Worm (Caenorhabditis elegans): Measurements from ENCODE around the gene ZK6.8.

ce11 chrV:351787-352186 lies 29.9 kb upstream of the ZK6.8 start:
- no peak for TF ChIP-seq nhr-25 (tag; optimal IDR thresholded peaks at IDR 0.05)
- TF ChIP-seq skn-1 (tag; optimal IDR thresholded peaks at IDR 0.05), result no peak
- no peak for TF ChIP-seq nhr-11 (tag; optimal IDR thresholded peaks at IDR 0.05)
- TF ChIP-seq fkh-10 (GFP tag; optimal IDR thresholded peaks at IDR 0.05), result no peak
- no peak for TF ChIP-seq lin-39 (tag; optimal IDR thresholded peaks at IDR 0.05)

Data from whole organism, L3 larva.